Worm (Caenorhabditis elegans) whole organism, early embryonic: ENCODE data around the gene F07A11.4.

Source experiments
- F13C5.2 ChIP-seq: sonication (generic microtip); optimal IDR thresholded peaks from 2 replicates; lab custom pipeline; 2017; ENCODE audit warnings: mild to moderate bottlenecking, missing genetic modification characterization, inconsistent platforms, missing compliant biosample characterization
- ama-1 ChIP-seq: fragments of 150-350 bp; optimal IDR thresholded peaks from 2 replicates; lab custom pipeline; 2014
- ceh-13 ChIP-seq: fragments of 200-800 bp; sonication (Bioruptor generic); optimal IDR thresholded peaks from 2 replicates; lab custom pipeline; 2018; ENCODE audit warnings: mild to moderate bottlenecking, missing genetic modification characterization, missing compliant biosample characterization
- ceh-36 ChIP-seq: sonication (generic microtip); optimal IDR thresholded peaks from 2 replicates; lab custom pipeline; 2016; ENCODE audit warnings: missing genetic modification characterization, inconsistent platforms, missing compliant biosample characterization
- ets-7 ChIP-seq: sonication (generic microtip); optimal IDR thresholded peaks from 2 replicates; lab custom pipeline; 2016; ENCODE audit warnings: missing genotype, missing genetic modification characterization, missing compliant biosample characterization
- flt-1 ChIP-seq: fragments of 200-800 bp; sonication (Bioruptor generic); IDR thresholded peaks from 2 replicates; pipeline ENCODE4 v1.3.6; 2022; ENCODE audit warnings: missing genetic modification characterization, missing compliant biosample characterization
- pes-1 ChIP-seq: fragments of 200-800 bp; sonication (Bioruptor generic); IDR thresholded peaks from 2 replicates; pipeline ENCODE4 v1.3.6; 2022; ENCODE audit warnings: missing genetic modification reagents, missing genetic modification characterization, missing compliant biosample characterization
- scrt-1 ChIP-seq: fragments of 200-800 bp; sonication (Bioruptor generic); IDR thresholded peaks from 2 replicates; pipeline ENCODE4 v1.3.6; 2022; ENCODE audit warnings: missing genetic modification characterization, missing compliant biosample characterization
- tbx-11 ChIP-seq: fragments of 200-800 bp; sonication (Bioruptor generic); IDR thresholded peaks from 2 replicates; pipeline ENCODE4 v1.3.6; 2022; ENCODE audit warnings: missing genetic modification characterization, missing compliant biosample characterization
- tbx-37 ChIP-seq: fragments of 200-800 bp; sonication (Bioruptor generic); conservative IDR thresholded peaks from 2 replicates; pipeline ENCODE4 v1.3.6; 2022; ENCODE audit warnings: missing genetic modification reagents, missing genetic modification characterization, missing compliant biosample characterization
- tra-4 ChIP-seq: sonication (generic microtip); optimal IDR thresholded peaks from 2 replicates; lab custom pipeline; 2017; ENCODE audit warnings: missing genetic modification characterization, missing compliant biosample characterization

DNA sequence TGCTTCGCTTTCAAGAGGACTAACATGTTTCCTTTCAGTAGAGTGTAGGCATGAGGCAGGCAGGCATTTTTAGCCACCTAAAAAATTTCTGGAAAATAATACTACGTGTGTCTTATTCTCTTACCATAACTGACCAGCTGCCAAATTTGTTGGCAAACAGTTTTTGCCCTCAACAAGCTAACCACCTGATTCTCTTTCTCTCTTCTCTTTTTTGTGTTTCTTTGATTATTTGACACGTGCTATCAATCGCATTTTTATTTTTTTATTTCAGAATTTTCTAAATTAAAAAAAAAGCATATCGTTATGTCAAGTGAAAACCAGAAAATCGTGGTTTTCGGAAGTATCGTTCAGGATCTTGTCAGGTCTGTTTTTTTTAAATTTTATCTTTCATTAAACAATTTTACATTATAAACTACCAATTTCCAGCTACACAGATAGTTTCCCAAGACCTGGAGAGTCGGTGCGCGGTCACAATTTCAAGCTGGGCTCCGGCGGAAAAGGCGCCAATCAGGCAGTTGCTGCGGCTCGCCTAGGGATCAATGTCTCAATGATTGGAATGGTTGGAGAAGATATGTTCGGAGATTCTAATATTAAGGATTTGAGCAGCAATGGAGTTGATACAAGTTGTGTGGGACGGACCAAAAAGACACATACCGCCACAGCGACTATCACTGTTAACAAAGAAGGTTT is 11.4 kb downstream of the F07A11.4 start, which contains the start of gene F07A11.5:
- TF ChIP-seq ama-1 = no peak
- TF ChIP-seq F13C5.2 (tag; lab: Kevin White, UChicago) = no peak
- no peak for TF ChIP-seq tbx-37
- no peak for TF ChIP-seq tbx-11 (GFP tag; lab: Robert Waterston, UW)
- no peak for TF ChIP-seq pes-1
- TF ChIP-seq ceh-36 (tag; lab: Kevin White, UChicago) = no peak
- TF ChIP-seq ets-7 (tag; lab: Kevin White, UChicago) = no peak
- TF ChIP-seq flt-1 (GFP tag; lab: Robert Waterston, UW) = no peak
- no peak for TF ChIP-seq scrt-1 (GFP tag; lab: Robert Waterston, UW)
- TF ChIP-seq tra-4 (tag; lab: Kevin White, UChicago) = no peak
- no peak for TF ChIP-seq ceh-13 (GFP tag; lab: Kevin White, UChicago)
